Worm (Caenorhabditis elegans) whole organism, L1 larva: ENCODE results near the gene rft-2.

Source experiments
- ceh-82 ChIP-seq, 3 experiments: fragments of 150-350 bp in 1 of 3; sonication (generic microtip) in 2 of 3; optimal IDR thresholded peaks; 2 replicates each; lab custom pipeline; 2014 to 2017; ENCODE audit warnings: missing biosample characterization in 3 of 3, missing genetic modification characterization in 3 of 3
- ces-1 ChIP-seq: fragments of 150-350 bp; optimal IDR thresholded peaks from 2 replicates; lab custom pipeline; 2014; ENCODE audit warnings: missing biosample characterization, missing genetic modification reagents, missing genetic modification characterization
- dpl-1 ChIP-seq, 3 experiments: fragments of 150-350 bp in 2 of 3; sonication (generic microtip) in 1 of 3; optimal IDR thresholded peaks; 2 replicates each; lab custom pipeline; 2014 to 2017; ENCODE audit warnings: missing biosample characterization in 3 of 3, missing genetic modification characterization in 3 of 3, missing genetic modification reagents in 3 of 3
- efl-1 ChIP-seq, 4 experiments: fragments of 150-350 bp; optimal IDR thresholded peaks in 3 of 4; peaks in 1 of 4; 1 replicate in 1 of 4; 2 replicates in 3 of 4; lab custom pipeline; 2014; ENCODE audit warnings: missing biosample characterization in 2 of 4, missing genetic modification characterization in 2 of 4, missing genetic modification reagents in 2 of 4
- isw-1 ChIP-seq: fragments of 200-800 bp; sonication (Bioruptor generic); IDR thresholded peaks from 2 replicates; pipeline ENCODE4 v1.3.6; 2022; ENCODE audit warnings: missing genetic modification characterization, missing compliant biosample characterization
- mdl-1 ChIP-seq, 2 experiments: fragments of 150-350 bp; optimal IDR thresholded peaks; 2 replicates each; lab custom pipeline; 2014 to 2017; ENCODE audit warnings: missing biosample characterization in 2 of 2, missing genetic modification characterization in 2 of 2, inconsistent platforms in 1 of 2
- mef-2 ChIP-seq: fragments of 150-350 bp; optimal IDR thresholded peaks from 2 replicates; lab custom pipeline; 2014; ENCODE audit warnings: missing biosample characterization, missing genetic modification characterization
- nhr-19 ChIP-seq: fragments of 200-800 bp; sonication (Bioruptor generic); conservative IDR thresholded peaks from 2 replicates; pipeline ENCODE4 v1.3.6; 2022; ENCODE audit warnings: missing genetic modification characterization, missing compliant biosample characterization
- nhr-28 ChIP-seq: fragments of 150-350 bp; optimal IDR thresholded peaks from 2 replicates; lab custom pipeline; 2014; ENCODE audit warnings: missing biosample characterization, missing genetic modification characterization
- nhr-84 ChIP-seq: sonication (generic microtip); optimal IDR thresholded peaks from 2 replicates; lab custom pipeline; 2017; ENCODE audit warnings: missing biosample characterization, missing genetic modification characterization
- pag-3 ChIP-seq: sonication (generic microtip); optimal IDR thresholded peaks from 2 replicates; lab custom pipeline; 2017; ENCODE audit warnings: missing genetic modification characterization, mild to moderate bottlenecking, missing compliant biosample characterization, antibody characterized with exemption, borderline replicate concordance; ENCODE audit not compliant: insufficient read depth
- snpc-4 ChIP-seq: fragments of 150-350 bp; optimal IDR thresholded peaks from 2 replicates; lab custom pipeline; 2014; ENCODE audit warnings: missing biosample characterization, missing genetic modification characterization
- unc-98 ChIP-seq: fragments of 200-800 bp; sonication (Bioruptor generic); IDR thresholded peaks from 2 replicates; pipeline ENCODE4 v1.3.6; 2022; ENCODE audit warnings: missing genetic modification characterization, missing compliant biosample characterization
- ztf-11 ChIP-seq, 2 experiments: sonication (generic microtip); optimal IDR thresholded peaks; 2 replicates each; lab custom pipeline; 2016 to 2017; ENCODE audit warnings: missing genetic modification characterization in 2 of 2, missing biosample characterization in 1 of 2, missing compliant biosample characterization in 1 of 2

rft-2 gene

ce11 chrV:4400118-4400517 lies 50.2 kb downstream of the rft-2 start, which contains the start of gene F13A2.4:
F13A2.4 (minus strand) TSS chrV:4400218.
- no peak for TF ChIP-seq ces-1 (GFP tag; lab: Kevin White, UChicago)
- no peak for TF ChIP-seq snpc-4 (tag; lab: Kevin White, UChicago)
- no peak for TF ChIP-seq nhr-19 (GFP tag; lab: Robert Waterston, UW)
- TF ChIP-seq dpl-1 (GFP tag; optimal IDR thresholded peaks at IDR 0.05; lab: Kevin White, UChicago), result no peak
- no peak for TF ChIP-seq nhr-28 (tag; lab: Kevin White, UChicago)

DNA sequence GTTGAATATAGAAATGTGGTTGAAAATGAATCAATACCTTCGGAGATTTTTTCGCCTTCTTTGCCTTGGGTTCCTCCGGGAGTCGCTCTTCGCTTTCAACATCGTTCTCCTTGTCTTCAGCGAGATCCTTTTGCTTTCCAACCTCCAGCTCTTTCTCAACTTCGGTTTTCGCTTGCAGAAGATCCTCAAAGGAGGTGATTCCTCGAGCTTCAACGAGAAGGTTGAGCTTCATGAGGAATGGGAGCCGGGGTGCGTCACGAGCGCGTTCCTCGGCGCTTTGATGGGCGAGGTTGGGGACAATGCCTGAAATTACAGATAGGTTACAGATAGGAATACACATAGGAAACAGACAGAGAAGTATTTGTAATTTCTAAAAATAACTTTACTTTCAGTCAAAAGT lies 51.5 kb downstream of the rft-2 start:
- TF ChIP-seq mef-2 (tag; lab: Kevin White, UChicago) (no peak), efl-1 (optimal IDR thresholded peaks at IDR 0.05; lab: Kevin White, UChicago) (no peak), efl-1 (GFP tag; optimal IDR thresholded peaks at IDR 0.05 in 1 of 2; lab: Kevin White, UChicago) (peak in 1 of 2 experiments; percentile 38)

ce11 chrV:4398127-4398526 lies 52.2 kb downstream of the rft-2 start:
- TF ChIP-seq mdl-1 (tag; optimal IDR thresholded peaks at IDR 0.05; lab: Kevin White, UChicago) (no peak), efl-1 (optimal IDR thresholded peaks at IDR 0.05; lab: Kevin White, UChicago) (no peak), efl-1 (GFP tag; optimal IDR thresholded peaks at IDR 0.05 in 1 of 2; lab: Kevin White, UChicago) (peak in 1 of 2 experiments; percentile 50)
- TF ChIP-seq, all 84 proteins: peak for 1

DNA sequence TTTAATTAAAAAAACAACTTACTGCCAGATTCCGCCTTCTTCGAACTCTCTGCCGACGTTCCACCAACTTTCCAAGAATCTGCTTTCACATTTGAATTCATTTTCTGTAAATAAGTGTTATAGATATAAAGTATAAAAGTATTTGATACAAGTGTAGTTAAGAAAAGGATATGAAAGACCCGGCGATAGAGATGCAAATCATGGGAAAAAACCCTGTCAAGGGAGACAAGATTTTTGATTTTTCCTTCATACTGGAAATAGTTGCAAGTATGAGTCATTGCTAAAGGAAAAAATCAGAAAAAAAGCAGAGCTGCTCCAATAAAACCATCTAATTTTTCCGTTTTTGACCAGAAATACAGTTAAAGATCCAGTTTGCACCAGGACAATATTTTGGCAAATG lies 54.1 kb downstream of the rft-2 start, which contains the start of gene F13A2.3:
Gene F13A2.3, minus strand, starts transcription at position 101 of the 400 bp plus-strand sequence.
- no peak for TF ChIP-seq isw-1 (GFP tag; lab: Robert Waterston, UW)
- no peak for TF ChIP-seq ceh-82 (tag; optimal IDR thresholded peaks at IDR 0.05; lab: Kevin White, UChicago)
- no peak for TF ChIP-seq ztf-11 (tag; optimal IDR thresholded peaks at IDR 0.05; lab: Kevin White, UChicago)
- no peak for TF ChIP-seq pag-3 (tag; lab: Kevin White, UChicago)
- TF ChIP-seq nhr-84, result no peak
- TF ChIP-seq unc-98 (GFP tag; lab: Robert Waterston, UW), result no peak
